ENCODE assay signal across 5 fruit fly cellular contexts in genomic region chrX:5086724-5087660, dm6.
TF ChIP-seq lines count a peak whose summit lies in the region.

No protein-coding gene starts in this region.

- no peak for TF ChIP-seq CTCF in whole organism, embryonic (GFP tag; optimal IDR thresholded peaks at IDR 0.05; lab: Kevin White, UChicago)

TF ChIP-seq in whole organism, adult, 20 proteins besides CTCF, POLR2A, EP300 and RAD21:
- TF ChIP-seq CG14711 (tag; optimal IDR thresholded peaks at IDR 0.05; lab: Kevin White, UChicago) (peak; percentile 14), tj (GFP tag; optimal IDR thresholded peaks at IDR 0.05; lab: Kevin White, UChicago) (no peak), bab1 (GFP tag; optimal IDR thresholded peaks at IDR 0.05; lab: Kevin White, UChicago) (peak; percentile 42), CG1620 (GFP tag; optimal IDR thresholded peaks at IDR 0.05; lab: Kevin White, UChicago) (peak; percentile 23), kay (GFP tag; lab: Kevin White, UChicago; ENCODE audit: borderline replicate concordance) (peak; percentile 72), CG11617 (GFP tag; optimal IDR thresholded peaks at IDR 0.05; lab: Kevin White, UChicago) (peak; percentile 22)

TF ChIP-seq in whole organism, embryonic, 481 proteins besides CTCF, POLR2A, EP300 and RAD21 (continues in another document):
- TF ChIP-seq slbo (GFP tag; IDR thresholded peaks at IDR 0.05; lab: Robert Waterston, UW) (peak; percentile 49), ac (GFP tag; optimal IDR thresholded peaks at IDR 0.05; lab: Kevin White, UChicago) (no peak), Drgx (GFP tag; IDR thresholded peaks at IDR 0.05; lab: Robert Waterston, UW) (no peak; the same call in none of the 2 replicates), exex (tag; optimal IDR thresholded peaks at IDR 0.05; lab: Kevin White, UChicago) (no peak), org-1 (GFP tag; optimal IDR thresholded peaks at IDR 0.05; lab: Kevin White, UChicago) (peak; percentile 68), CG42726 (GFP tag; IDR thresholded peaks at IDR 0.05; lab: Robert Waterston, UW; ENCODE audit: partially characterized antibody) (no peak), CG3995 (GFP tag; optimal IDR thresholded peaks at IDR 0.05; lab: Kevin White, UChicago) (no peak), pnt (GFP tag; optimal IDR thresholded peaks at IDR 0.05; lab: Kevin White, UChicago) (peak; percentile 41), crc (GFP tag; optimal IDR thresholded peaks at IDR 0.05; lab: Kevin White, UChicago) (peak; percentile 47), gcm2 (GFP tag; optimal IDR thresholded peaks at IDR 0.05; lab: Kevin White, UChicago) (peak; percentile 24), PHDP (tag; optimal IDR thresholded peaks at IDR 0.05; lab: Kevin White, UChicago) (peak; percentile 62), sens (GFP tag; lab: Kevin White, UChicago) (peak; percentile 84), Blimp-1 (GFP tag; optimal IDR thresholded peaks at IDR 0.05; lab: Kevin White, UChicago) (peak; percentile 55), CG18476 (GFP tag; optimal IDR thresholded peaks at IDR 0.05; lab: Kevin White, UChicago) (peak; percentile 11), CG13775 (GFP tag; optimal IDR thresholded peaks at IDR 0.05; lab: Kevin White, UChicago) (peak; percentile 64), bcd (GFP tag; optimal IDR thresholded peaks at IDR 0.05; lab: Kevin White, UChicago) (peak; percentile 68), H15 (GFP tag; IDR thresholded peaks at IDR 0.05; lab: Robert Waterston, UW) (no peak), nau (GFP tag; optimal IDR thresholded peaks at IDR 0.05; lab: Kevin White, UChicago) (peak; percentile 40), CG8388 (GFP tag; optimal IDR thresholded peaks at IDR 0.05; lab: Kevin White, UChicago) (peak; percentile 35), psq (GFP tag; optimal IDR thresholded peaks at IDR 0.05; lab: Kevin White, UChicago) (peak; percentile 11), ind (GFP tag; optimal IDR thresholded peaks at IDR 0.05; lab: Kevin White, UChicago) (peak; percentile 53)

TF ChIP-seq in whole organism, prepupa, 60 proteins besides CTCF, POLR2A, EP300 and RAD21 (continues in another document):
- TF ChIP-seq fkh (GFP tag; optimal IDR thresholded peaks at IDR 0.05; lab: Kevin White, UChicago) (no peak), CG34406 (GFP tag; optimal IDR thresholded peaks at IDR 0.05; lab: Kevin White, UChicago) (peak; percentile 61), Gug (GFP tag; IDR thresholded peaks at IDR 0.05; lab: Robert Waterston, UW) (no peak), Blimp-1 (GFP tag; optimal IDR thresholded peaks at IDR 0.05; lab: Kevin White, UChicago) (peak; percentile 32), Hr38 (GFP tag; optimal IDR thresholded peaks at IDR 0.05; lab: Kevin White, UChicago) (no peak), vri (GFP tag; optimal IDR thresholded peaks at IDR 0.05; lab: Kevin White, UChicago) (peak; percentile 58), CG4318 (GFP tag; optimal IDR thresholded peaks at IDR 0.05; lab: Kevin White, UChicago) (peak; percentile 68), CG3919 (GFP tag; optimal IDR thresholded peaks at IDR 0.05; lab: Kevin White, UChicago) (peak; percentile 50), CG16779 (tag; optimal IDR thresholded peaks at IDR 0.05; lab: Kevin White, UChicago) (peak; percentile 64), pdm3 (GFP tag; optimal IDR thresholded peaks at IDR 0.05; lab: Kevin White, UChicago) (peak; percentile 65), OdsH (GFP tag; optimal IDR thresholded peaks at IDR 0.05; lab: Kevin White, UChicago) (peak; percentile 74), Met (GFP tag; optimal IDR thresholded peaks at IDR 0.05; lab: Kevin White, UChicago) (peak; percentile 76), CG1621 (tag; optimal IDR thresholded peaks at IDR 0.05; lab: Kevin White, UChicago) (peak; percentile 46), CG10669 (GFP tag; optimal IDR thresholded peaks at IDR 0.05; lab: Kevin White, UChicago) (peak; percentile 50), achi (GFP tag; optimal IDR thresholded peaks at IDR 0.05; lab: Kevin White, UChicago) (peak; percentile 63), CG3032 (tag; optimal IDR thresholded peaks at IDR 0.05; lab: Kevin White, UChicago) (peak; percentile 47), CG8319 (GFP tag; optimal IDR thresholded peaks at IDR 0.05; lab: Kevin White, UChicago) (peak; percentile 44), eg (GFP tag; IDR thresholded peaks at IDR 0.05; lab: Robert Waterston, UW) (peak; percentile 89), svp (GFP tag; lab: Kevin White, UChicago) (peak; percentile 76), net (GFP tag; optimal IDR thresholded peaks at IDR 0.05; lab: Kevin White, UChicago) (peak; percentile 59), Lpt (GFP tag; optimal IDR thresholded peaks at IDR 0.05; lab: Kevin White, UChicago) (peak; percentile 67), lz (GFP tag; optimal IDR thresholded peaks at IDR 0.05; lab: Kevin White, UChicago) (peak; percentile 73), Sox15 (GFP tag; optimal IDR thresholded peaks at IDR 0.05; lab: Kevin White, UChicago) (peak; percentile 46)

TF ChIP-seq in whole organism, pupa, 21 proteins besides CTCF, POLR2A, EP300 and RAD21:
- TF ChIP-seq CG17806 (tag; optimal IDR thresholded peaks at IDR 0.05; lab: Kevin White, UChicago) (peak; percentile 44), CG4496 (GFP tag; IDR thresholded peaks at IDR 0.05; lab: Robert Waterston, UW) (peak; percentile 84), fd96Ca (GFP tag; IDR thresholded peaks at IDR 0.05; lab: Robert Waterston, UW) (no peak; the same call in 1 of the 3 replicates), CG13204 (GFP tag; optimal IDR thresholded peaks at IDR 0.05; lab: Kevin White, UChicago) (peak; percentile 71), gl (tag; optimal IDR thresholded peaks at IDR 0.05; lab: Kevin White, UChicago) (peak; percentile 83), CG32121 (GFP tag; IDR thresholded peaks at IDR 0.05; lab: Robert Waterston, UW) (peak; percentile 70), CG34367 (tag; optimal IDR thresholded peaks at IDR 0.05; lab: Kevin White, UChicago) (peak; percentile 40), CG8159 (tag; optimal IDR thresholded peaks at IDR 0.05; lab: Kevin White, UChicago) (peak; percentile 42), Pif1B (GFP tag; optimal IDR thresholded peaks at IDR 0.05; lab: Kevin White, UChicago) (no peak), rn (GFP tag; IDR thresholded peaks at IDR 0.05; lab: Robert Waterston, UW) (peak; percentile 50; the same call in 1 of the 2 replicates), Ets98B (GFP tag; IDR thresholded peaks at IDR 0.05; lab: Robert Waterston, UW) (peak; percentile 70), D1 (tag; optimal IDR thresholded peaks at IDR 0.05; lab: Kevin White, UChicago) (peak; percentile 5), Snoo (tag; optimal IDR thresholded peaks at IDR 0.05; lab: Kevin White, UChicago) (peak; percentile 41), CG10348 (GFP tag; IDR thresholded peaks at IDR 0.05; lab: Robert Waterston, UW) (no peak), CG12605 (GFP tag; IDR thresholded peaks at IDR 0.05; lab: Robert Waterston, UW) (peak; percentile 87), Pif1A (GFP tag; optimal IDR thresholded peaks at IDR 0.05; lab: Kevin White, UChicago) (peak; percentile 63), CG15710 (tag; optimal IDR thresholded peaks at IDR 0.05; lab: Kevin White, UChicago) (peak; percentile 43), CG14655 (GFP tag; optimal IDR thresholded peaks at IDR 0.05; lab: Kevin White, UChicago) (peak; percentile 72), CG8301 (tag; optimal IDR thresholded peaks at IDR 0.05; lab: Kevin White, UChicago) (peak; percentile 58), CG9948 (tag; optimal IDR thresholded peaks at IDR 0.05; lab: Kevin White, UChicago) (peak; percentile 46), EcR (GFP tag; optimal IDR thresholded peaks at IDR 0.05; lab: Kevin White, UChicago) (no peak)

TF ChIP-seq in whole organism, wandering third instar larva, 38 proteins besides CTCF, POLR2A, EP300 and RAD21 (continues in another document):
- peak; percentile 14 for TF ChIP-seq tai (GFP tag; optimal IDR thresholded peaks at IDR 0.05; lab: Kevin White, UChicago)
- TF ChIP-seq h (GFP tag; optimal IDR thresholded peaks at IDR 0.05; lab: Kevin White, UChicago), result peak; percentile 59
- peak; percentile 69 for TF ChIP-seq fru (GFP tag; optimal IDR thresholded peaks at IDR 0.05; lab: Kevin White, UChicago)
- TF ChIP-seq Hr78 (GFP tag; optimal IDR thresholded peaks at IDR 0.05; lab: Kevin White, UChicago), result no peak
- peak in 1 of 2 experiments; percentile 70 for TF ChIP-seq foxo (GFP tag; optimal IDR thresholded peaks at IDR 0.05; lab: Kevin White, UChicago)
- peak; percentile 74 for TF ChIP-seq Sp1 (GFP tag; optimal IDR thresholded peaks at IDR 0.05; lab: Kevin White, UChicago)
- peak; percentile 71 for TF ChIP-seq jim (GFP tag; optimal IDR thresholded peaks at IDR 0.05; lab: Kevin White, UChicago)
- no peak for TF ChIP-seq usp (GFP tag; optimal IDR thresholded peaks at IDR 0.05; lab: Kevin White, UChicago)
- TF ChIP-seq psq (GFP tag; optimal IDR thresholded peaks at IDR 0.05; lab: Kevin White, UChicago), result peak; percentile 46
- peak; percentile 39 for TF ChIP-seq br (GFP tag; optimal IDR thresholded peaks at IDR 0.05; lab: Kevin White, UChicago)
- no peak for TF ChIP-seq Jra (GFP tag; optimal IDR thresholded peaks at IDR 0.05; lab: Kevin White, UChicago)
- no peak for TF ChIP-seq Hnf4 (GFP tag; optimal IDR thresholded peaks at IDR 0.05; lab: Kevin White, UChicago)
- TF ChIP-seq OdsH (GFP tag; optimal IDR thresholded peaks at IDR 0.05; lab: Kevin White, UChicago), result peak; percentile 29
- TF ChIP-seq CG32264 (GFP tag; optimal IDR thresholded peaks at IDR 0.05; lab: Kevin White, UChicago), result no peak
- no peak for TF ChIP-seq Dif (GFP tag; optimal IDR thresholded peaks at IDR 0.05; lab: Kevin White, UChicago; ENCODE audit: partially characterized antibody)
- TF ChIP-seq Mio (GFP tag; optimal IDR thresholded peaks at IDR 0.05; lab: Kevin White, UChicago), result no peak
- TF ChIP-seq woc (GFP tag; optimal IDR thresholded peaks at IDR 0.05; lab: Kevin White, UChicago), result peak; percentile 62
- no peak for TF ChIP-seq brk (GFP tag; optimal IDR thresholded peaks at IDR 0.05; lab: Kevin White, UChicago)
- TF ChIP-seq dsf (GFP tag; optimal IDR thresholded peaks at IDR 0.05; lab: Kevin White, UChicago; ENCODE audit: borderline replicate concordance), result no peak
- peak; percentile 65 for TF ChIP-seq ey (GFP tag; optimal IDR thresholded peaks at IDR 0.05; lab: Kevin White, UChicago)
- no peak for TF ChIP-seq N (GFP tag; optimal IDR thresholded peaks at IDR 0.05; lab: Kevin White, UChicago)
- TF ChIP-seq pan (optimal IDR thresholded peaks at IDR 0.05; lab: Kevin White, UChicago), result no peak
- no peak for TF ChIP-seq Hr83 (GFP tag; optimal IDR thresholded peaks at IDR 0.05; lab: Kevin White, UChicago; ENCODE audit: poor library complexity, severe bottlenecking)
- TF ChIP-seq CG9705 (GFP tag; optimal IDR thresholded peaks at IDR 0.05; lab: Kevin White, UChicago), result peak; percentile 29
- no peak for TF ChIP-seq Myc (optimal IDR thresholded peaks at IDR 0.05; lab: Kevin White, UChicago)
- TF ChIP-seq sage (GFP tag; optimal IDR thresholded peaks at IDR 0.05; lab: Kevin White, UChicago), result no peak
- peak; percentile 48 for TF ChIP-seq dmrt93B (GFP tag; optimal IDR thresholded peaks at IDR 0.05; lab: Kevin White, UChicago)
- TF ChIP-seq dl (GFP tag; optimal IDR thresholded peaks at IDR 0.05; lab: Kevin White, UChicago; ENCODE audit: insufficient read depth in 1 of 2, partially characterized antibody in 2 of 2), result peak in 1 of 2 experiments; percentile 21
- TF ChIP-seq Dfd (GFP tag; optimal IDR thresholded peaks at IDR 0.05; lab: Kevin White, UChicago), result no peak
